Fruit fly (Drosophila melanogaster) whole organism, prepupa: ENCODE measurements around the gene CG33287.

ENCODE experiments used
- CG11294 ChIP-seq: fragments of 200-800 bp; sonication (Bioruptor generic); IDR thresholded peaks from 2 replicates; pipeline ENCODE4 v1.3.6; 2022; ENCODE audit warnings: missing biosample characterization, missing genetic modification characterization
- CG11762 ChIP-seq: fragments of 200-800 bp; sonication (Bioruptor generic); optimal IDR thresholded peaks from 3 replicates; lab custom pipeline; 2016; ENCODE audit warnings: missing biosample characterization, missing genetic modification characterization; ENCODE audit not compliant: insufficient read depth
- CG34406 ChIP-seq: fragments of 200-800 bp; sonication (Bioruptor generic); optimal IDR thresholded peaks from 3 replicates; lab custom pipeline; 2016; ENCODE audit warnings: missing biosample characterization, missing genetic modification characterization
- CG4318 ChIP-seq: fragments of 200-800 bp; sonication (Bioruptor generic); optimal IDR thresholded peaks from 3 replicates; lab custom pipeline; 2017; ENCODE audit warnings: missing biosample characterization, mild to moderate bottlenecking, missing genetic modification characterization
- CG6276 ChIP-seq: fragments of 200-800 bp; sonication (Bioruptor generic); optimal IDR thresholded peaks from 2 replicates; lab custom pipeline; 2017; ENCODE audit warnings: missing biosample characterization, mild to moderate bottlenecking, missing genetic modification characterization
- CG7368 ChIP-seq: fragments of 200-800 bp; sonication (Bioruptor generic); optimal IDR thresholded peaks from 3 replicates; lab custom pipeline; 2016; ENCODE audit warnings: missing biosample characterization, missing genetic modification characterization
- CG8632 ChIP-seq: fragments of 200-800 bp; sonication (Bioruptor generic); optimal IDR thresholded peaks from 3 replicates; lab custom pipeline; 2016; ENCODE audit warnings: missing biosample characterization, missing genetic modification characterization
- Eip78C ChIP-seq: fragments of 200-800 bp; sonication (Bioruptor generic); peaks from one replicate; lab custom pipeline; 2016; ENCODE audit warnings: missing biosample characterization, missing genetic modification characterization
- Hr38 ChIP-seq: sonication (Bioruptor generic); optimal IDR thresholded peaks from 2 replicates; lab custom pipeline; 2016; ENCODE audit warnings: missing biosample characterization, missing genetic modification characterization
- Hr39 ChIP-seq: fragments of 200-800 bp; sonication (Bioruptor generic); optimal IDR thresholded peaks from 2 replicates; lab custom pipeline; 2016; ENCODE audit warnings: missing biosample characterization, missing genetic modification characterization
- Lpt ChIP-seq: fragments of 200-800 bp; sonication (Bioruptor generic); optimal IDR thresholded peaks from 3 replicates; lab custom pipeline; 2016; ENCODE audit warnings: missing biosample characterization, missing genetic modification characterization
- Sox102F ChIP-seq: fragments of 200-800 bp; sonication (Bioruptor generic); optimal IDR thresholded peaks from 2 replicates; lab custom pipeline; 2016; ENCODE audit warnings: missing biosample characterization, mild to moderate bottlenecking, missing genetic modification characterization
- Sox14 ChIP-seq: fragments of 200-800 bp; sonication (Bioruptor generic); optimal IDR thresholded peaks from 3 replicates; lab custom pipeline; 2016; ENCODE audit warnings: missing biosample characterization, missing genetic modification characterization
- acj6 ChIP-seq: fragments of 200-800 bp; sonication (Bioruptor generic); optimal IDR thresholded peaks from 3 replicates; lab custom pipeline; 2016; ENCODE audit warnings: missing biosample characterization, missing genetic modification characterization
- dac ChIP-seq: fragments of 200-800 bp; sonication (Bioruptor generic); optimal IDR thresholded peaks from 2 replicates; lab custom pipeline; 2017; ENCODE audit warnings: missing biosample characterization, mild to moderate bottlenecking, missing genetic modification characterization
- eg ChIP-seq: fragments of 200-800 bp; sonication (Bioruptor generic); IDR thresholded peaks from 3 replicates; pipeline ENCODE4 v1.3.6; 2022; ENCODE audit warnings: missing biosample characterization, missing genetic modification characterization
- esn ChIP-seq: fragments of 200-800 bp; sonication (Bioruptor generic); optimal IDR thresholded peaks from 2 replicates; lab custom pipeline; 2016; ENCODE audit warnings: missing biosample characterization, mild to moderate bottlenecking, missing genetic modification characterization, moderate library complexity
- lz ChIP-seq: fragments of 200-800 bp; sonication (Bioruptor generic); optimal IDR thresholded peaks from 3 replicates; lab custom pipeline; 2016; ENCODE audit warnings: missing biosample characterization, missing genetic modification characterization
- net ChIP-seq: fragments of 200-800 bp; sonication (Bioruptor generic); optimal IDR thresholded peaks from 3 replicates; lab custom pipeline; 2016; ENCODE audit warnings: missing biosample characterization, missing genetic modification characterization
- pdm3 ChIP-seq: fragments of 200-800 bp; sonication (Bioruptor generic); optimal IDR thresholded peaks from 3 replicates; lab custom pipeline; 2016; ENCODE audit warnings: missing biosample characterization, missing genetic modification characterization

The CG33287 gene

dm6 chr3L:20917025-20917691 lies 53.3 kb downstream of the CG33287 start (continued):
- no peak for TF ChIP-seq eg (GFP tag; lab: Robert Waterston, UW)
- TF ChIP-seq Lpt: no peak
- peak; percentile 83 for TF ChIP-seq Eip78C
- peak; percentile 58 for TF ChIP-seq esn (GFP tag; lab: Kevin White, UChicago)
- no peak for TF ChIP-seq Sox102F
- no peak for TF ChIP-seq CG6276 (GFP tag; lab: Kevin White, UChicago)
- TF ChIP-seq lz (GFP tag; lab: Kevin White, UChicago): peak; percentile 26
- no peak for TF ChIP-seq net
- TF ChIP-seq pdm3 (GFP tag; lab: Kevin White, UChicago): peak; percentile 10
- TF ChIP-seq CG34406 (GFP tag; lab: Kevin White, UChicago): no peak
- TF ChIP-seq Sox14: no peak
- peak; percentile 24 for TF ChIP-seq Hr39 (GFP tag; lab: Kevin White, UChicago)
- no peak for TF ChIP-seq acj6 (GFP tag; lab: Kevin White, UChicago)
- no peak for TF ChIP-seq dac (GFP tag; lab: Kevin White, UChicago)
- no peak for TF ChIP-seq CG7368
- no peak for TF ChIP-seq Hr38 (GFP tag; lab: Kevin White, UChicago)
- TF ChIP-seq CG8632: no peak
- no peak for TF ChIP-seq CG4318 (GFP tag; lab: Kevin White, UChicago)
- no peak for TF ChIP-seq CG11762
- TF ChIP-seq CG11294: no peak
